Worm (Caenorhabditis elegans) whole organism, L4 larva: ENCODE measurements around the gene srbc-68.
"Not testable (repeated sequence)": the region's sequence is repeated elsewhere in the genome, so short reads cannot be mapped to it uniquely, and the experiment has no call there.

Experiments
- T20F7.1 ChIP-seq: fragments of 200-800 bp; sonication (Bioruptor generic); optimal IDR thresholded peaks from 2 replicates; lab custom pipeline; 2018; ENCODE audit warnings: mild to moderate bottlenecking, missing genetic modification characterization, missing compliant biosample characterization
- Y105C5A.15 ChIP-seq: fragments of 200-800 bp; sonication (Bioruptor generic); IDR thresholded peaks from 2 replicates; pipeline ENCODE4 v1.3.6; 2022; ENCODE audit warnings: missing genetic modification characterization, missing compliant biosample characterization
- ZK546.5 ChIP-seq, 2 experiments: sonication (generic microtip); optimal IDR thresholded peaks; 2 replicates each; lab custom pipeline; 2017; ENCODE audit warnings: missing biosample characterization in 2 of 2, missing genetic modification characterization in 2 of 2
- aha-1 ChIP-seq: fragments of 150-350 bp; peaks from one replicate; lab custom pipeline; 2014; ENCODE audit warnings: missing biosample characterization, missing genetic modification characterization
- aly-2 ChIP-seq: sonication (generic microtip); optimal IDR thresholded peaks from 2 replicates; lab custom pipeline; 2018; ENCODE audit warnings: missing biosample characterization, missing genetic modification characterization
- ceh-28 ChIP-seq: fragments of 150-350 bp; optimal IDR thresholded peaks from 2 replicates; lab custom pipeline; 2014; ENCODE audit warnings: missing biosample characterization, missing genetic modification reagents, missing genetic modification characterization
- ceh-44 ChIP-seq: fragments of 200-800 bp; sonication (Bioruptor generic); IDR thresholded peaks from 2 replicates; pipeline ENCODE4 v1.3.6; 2022; ENCODE audit warnings: missing genetic modification reagents, missing genetic modification characterization, missing compliant biosample characterization
- ceh-62 ChIP-seq: sonication (generic microtip); optimal IDR thresholded peaks from 2 replicates; lab custom pipeline; 2017; ENCODE audit warnings: missing biosample characterization, missing genetic modification characterization
- ctbp-1 ChIP-seq: fragments of 200-800 bp; sonication (Bioruptor generic); IDR thresholded peaks from 2 replicates; pipeline ENCODE4 v1.3.6; 2022; ENCODE audit warnings: missing genetic modification reagents, missing genetic modification characterization, missing compliant biosample characterization
- daf-16 ChIP-seq, 3 experiments: sonication (generic microtip); optimal IDR thresholded peaks; 2 replicates each; lab custom pipeline; 2016 to 2017; ENCODE audit warnings: missing genetic modification characterization in 3 of 3, missing genetic modification reagents in 3 of 3, mild to moderate bottlenecking in 2 of 3, missing compliant biosample characterization in 2 of 3, missing biosample characterization in 1 of 3, moderate library complexity in 1 of 3
- daf-8 ChIP-seq: fragments of 200-800 bp; sonication (Bioruptor generic); IDR thresholded peaks from 2 replicates; pipeline ENCODE4 v1.3.6; 2022; ENCODE audit warnings: missing genetic modification characterization, missing compliant biosample characterization
- dmd-6 ChIP-seq: fragments of 200-800 bp; sonication (Bioruptor generic); IDR thresholded peaks from 2 replicates; pipeline ENCODE4 v1.3.6; 2022; ENCODE audit warnings: missing genetic modification reagents, missing genetic modification characterization, missing compliant biosample characterization
- dmd-8 ChIP-seq: fragments of 200-800 bp; sonication (Bioruptor generic); IDR thresholded peaks from 2 replicates; pipeline ENCODE4 v1.3.6; 2022; ENCODE audit warnings: missing genetic modification characterization, missing compliant biosample characterization
- dpl-1 ChIP-seq: fragments of 150-350 bp; optimal IDR thresholded peaks from 2 replicates; lab custom pipeline; 2014; ENCODE audit warnings: missing biosample characterization, missing genetic modification reagents, missing genetic modification characterization
- dve-1 ChIP-seq: sonication (generic microtip); optimal IDR thresholded peaks from 2 replicates; lab custom pipeline; 2017; ENCODE audit warnings: antibody characterized with exemption, mild to moderate bottlenecking, missing genetic modification characterization, missing compliant biosample characterization; ENCODE audit not compliant: insufficient read depth
- egl-27 ChIP-seq: sonication (generic microtip); optimal IDR thresholded peaks from 3 replicates; lab custom pipeline; 2017; ENCODE audit warnings: missing biosample characterization, missing genetic modification reagents, missing genetic modification characterization
- hif-1 ChIP-seq, 2 experiments: sonication (generic microtip); optimal IDR thresholded peaks; 2 replicates each; lab custom pipeline; 2016 to 2017; ENCODE audit warnings: missing compliant biosample characterization in 2 of 2, missing genetic modification characterization in 2 of 2, missing genetic modification reagents in 2 of 2, missing genotype in 2 of 2, mild to moderate bottlenecking in 1 of 2
- hlh-11 ChIP-seq: fragments of 200-800 bp; sonication (Bioruptor generic); optimal IDR thresholded peaks from 2 replicates; lab custom pipeline; 2018; ENCODE audit warnings: mild to moderate bottlenecking, missing genetic modification characterization, missing compliant biosample characterization
- hlh-30 ChIP-seq: sonication (generic microtip); optimal IDR thresholded peaks from 2 replicates; lab custom pipeline; 2017; ENCODE audit warnings: antibody characterized with exemption, mild to moderate bottlenecking, missing genetic modification characterization, missing compliant biosample characterization; ENCODE audit not compliant: insufficient read depth
- jun-1 ChIP-seq: fragments of 150-350 bp; optimal IDR thresholded peaks from 2 replicates; lab custom pipeline; 2014; ENCODE audit warnings: missing biosample characterization, missing genetic modification reagents, missing genetic modification characterization
- lim-7 ChIP-seq: fragments of 200-800 bp; sonication (Bioruptor generic); IDR thresholded peaks from 2 replicates; pipeline ENCODE4 v1.3.6; 2022; ENCODE audit warnings: missing genetic modification characterization, missing compliant biosample characterization
- lin-1 ChIP-seq: fragments of 200-800 bp; sonication (Bioruptor generic); IDR thresholded peaks from 2 replicates; pipeline ENCODE4 v1.3.6; 2022; ENCODE audit warnings: missing genetic modification reagents, missing genetic modification characterization, missing compliant biosample characterization
- mdl-1 ChIP-seq, 2 experiments: fragments of 150-350 bp in 1 of 2; sonication (generic microtip) in 1 of 2; optimal IDR thresholded peaks; 2 replicates each; lab custom pipeline; 2014 to 2017; ENCODE audit warnings: missing biosample characterization in 2 of 2, missing genetic modification characterization in 2 of 2
- nhr-10 ChIP-seq: fragments of 150-350 bp; optimal IDR thresholded peaks from 2 replicates; lab custom pipeline; 2014; ENCODE audit warnings: missing biosample characterization, missing genetic modification characterization
- nhr-102 ChIP-seq: sonication (generic microtip); optimal IDR thresholded peaks from 2 replicates; lab custom pipeline; 2016; ENCODE audit warnings: mild to moderate bottlenecking, missing genetic modification characterization, moderate library complexity, missing compliant biosample characterization
- nhr-11 ChIP-seq: fragments of 150-350 bp; optimal IDR thresholded peaks from 2 replicates; lab custom pipeline; 2014; ENCODE audit warnings: missing biosample characterization, missing genetic modification characterization
- nhr-25 ChIP-seq: sonication (generic microtip); optimal IDR thresholded peaks from 2 replicates; lab custom pipeline; 2017; ENCODE audit warnings: missing genetic modification characterization, mild to moderate bottlenecking, missing compliant biosample characterization, antibody characterized with exemption, moderate library complexity, borderline replicate concordance; ENCODE audit not compliant: insufficient read depth
- nhr-28 ChIP-seq: fragments of 150-350 bp; optimal IDR thresholded peaks from 2 replicates; lab custom pipeline; 2014; ENCODE audit warnings: missing biosample characterization, missing genetic modification characterization
- nhr-41 ChIP-seq: fragments of 200-800 bp; sonication (Bioruptor generic); IDR thresholded peaks from 2 replicates; pipeline ENCODE4 v1.3.6; 2022; ENCODE audit warnings: missing genetic modification reagents, missing genetic modification characterization, missing compliant biosample characterization
- nhr-48 ChIP-seq: sonication (generic microtip); optimal IDR thresholded peaks from 2 replicates; lab custom pipeline; 2016; ENCODE audit warnings: mild to moderate bottlenecking, missing genetic modification characterization, missing compliant biosample characterization
- nhr-77 ChIP-seq: fragments of 150-350 bp; optimal IDR thresholded peaks from 2 replicates; lab custom pipeline; 2014; ENCODE audit warnings: missing biosample characterization, missing genetic modification characterization
- php-3 ChIP-seq: fragments of 200-800 bp; sonication (Bioruptor generic); IDR thresholded peaks from 2 replicates; pipeline ENCODE4 v1.3.6; 2022; ENCODE audit warnings: missing genetic modification reagents, missing genetic modification characterization, missing compliant biosample characterization
- pqm-1 ChIP-seq: sonication (generic microtip); optimal IDR thresholded peaks from 2 replicates; lab custom pipeline; 2017; ENCODE audit warnings: missing biosample characterization, missing genetic modification characterization
- saeg-2 ChIP-seq: fragments of 200-800 bp; sonication (Bioruptor generic); IDR thresholded peaks from 2 replicates; pipeline ENCODE4 v1.3.6; 2022; ENCODE audit warnings: missing genetic modification reagents, missing genetic modification characterization, missing compliant biosample characterization
- snpc-1.2 ChIP-seq: fragments of 200-800 bp; sonication (Bioruptor generic); IDR thresholded peaks from 2 replicates; pipeline ENCODE4 v1.3.6; 2022; ENCODE audit warnings: missing genetic modification reagents, missing genetic modification characterization, missing compliant biosample characterization
- snpc-4 ChIP-seq: fragments of 150-350 bp; optimal IDR thresholded peaks from 2 replicates; lab custom pipeline; 2014; ENCODE audit warnings: missing biosample characterization, missing genetic modification characterization
- tra-1 ChIP-seq: fragments of 200-800 bp; sonication (Bioruptor generic); IDR thresholded peaks from 2 replicates; pipeline ENCODE4 v1.3.6; 2022; ENCODE audit warnings: missing genetic modification reagents, missing genetic modification characterization, missing compliant biosample characterization
- unc-62 ChIP-seq, 3 experiments: fragments of 150-350 bp in 1 of 3; sonication (generic microtip); optimal IDR thresholded peaks in 2 of 3; peaks in 1 of 3; 1 replicate in 1 of 3; 2 replicates in 2 of 3; lab custom pipeline; 2014 to 2017; ENCODE audit warnings: missing biosample characterization in 3 of 3, missing genetic modification characterization in 3 of 3, missing genetic modification reagents in 3 of 3, missing genotype in 1 of 3
- zfp-2 ChIP-seq: sonication (generic microtip); optimal IDR thresholded peaks from 2 replicates; lab custom pipeline; 2016; ENCODE audit warnings: mild to moderate bottlenecking, missing genetic modification characterization, missing compliant biosample characterization
- zip-2 ChIP-seq: fragments of 150-350 bp; optimal IDR thresholded peaks from 2 replicates; lab custom pipeline; 2014; ENCODE audit warnings: missing biosample characterization, missing genetic modification characterization

srbc-68 gene

ce11 chrV:3517889-3518288 lies 28.5 kb downstream of the srbc-68 start, which contains the start of gene str-227:
TSS of gene str-227 (plus strand) at chrV:3518189.
- TF ChIP-seq unc-62 (GFP tag; optimal IDR thresholded peaks at IDR 0.05 in 1 of 2; lab: Kevin White, UChicago) = peak in 1 of 2 experiments; percentile 2
- TF ChIP-seq unc-62 (tag; optimal IDR thresholded peaks at IDR 0.05; lab: Kevin White, UChicago) = no peak
- no peak for TF ChIP-seq aha-1 (tag; lab: Kevin White, UChicago)

ce11 chrV:3512381-3512780 lies 34.0 kb downstream of the srbc-68 start, which contains the start of gene str-226:
TSS of gene str-226 (plus strand) at chrV:3512681.
- TF ChIP-seq snpc-4 (tag; lab: Kevin White, UChicago) = no peak

- peak; percentile 42 for TF ChIP-seq aha-1 (tag; lab: Kevin White, UChicago)
- no peak for TF ChIP-seq nhr-11 (tag; lab: Kevin White, UChicago)
These were observed 36.5 kb downstream of the srbc-68 start, which contains the start of gene str-228 for ce11 chrV:3509878-3510277. TSS of gene str-228 (plus strand) at chrV:3510178.

ce11 chrV:3507691-3508090 lies 38.7 kb downstream of the srbc-68 start, which contains the start of gene str-225:
TSS of gene str-225 (plus strand) at chrV:3507822.
- no peak for TF ChIP-seq nhr-102
- no peak for TF ChIP-seq nhr-10
- TF ChIP-seq Y105C5A.15 (GFP tag; lab: Robert Waterston, UW) = no peak
- no peak for TF ChIP-seq ctbp-1 (GFP tag; lab: Robert Waterston, UW)
- TF ChIP-seq snpc-1.2 = no peak
- TF ChIP-seq egl-27 (tag; lab: Kevin White, UChicago) = no peak
- TF ChIP-seq unc-62 (GFP tag; optimal IDR thresholded peaks at IDR 0.05 in 1 of 2; lab: Kevin White, UChicago) = peak in 1 of 2 experiments; percentile 93
- TF ChIP-seq unc-62 (tag; optimal IDR thresholded peaks at IDR 0.05; lab: Kevin White, UChicago) = no peak
- TF ChIP-seq zip-2 (tag; lab: Kevin White, UChicago) = no peak
- TF ChIP-seq zfp-2 = no peak

- TF ChIP-seq dmd-8 (GFP tag; lab: Robert Waterston, UW); hif-1 (tag; optimal IDR thresholded peaks at IDR 0.05; lab: Kevin White, UChicago); aly-2 (tag; lab: Kevin White, UChicago): not testable (repeated sequence)
- TF ChIP-seq, all 104 proteins: peak for 0; not testable (repeated sequence) for 104
These were observed 40.2 kb downstream of the srbc-68 start, which contains the start of gene ugt-64 for ce11 chrV:3506252-3506651. TSS of gene ugt-64 (minus strand) at chrV:3506352.

ce11 chrV:3505745-3506144 lies 40.7 kb downstream of the srbc-68 start:
- TF ChIP-seq saeg-2 (GFP tag; lab: Robert Waterston, UW) (no peak), lin-1 (GFP tag; lab: Robert Waterston, UW) (peak; percentile 55; the same call in 1 of the 2 replicates), pqm-1 (tag; lab: Kevin White, UChicago) (peak; percentile 78), ceh-44 (GFP tag; lab: Robert Waterston, UW) (no peak), nhr-48 (peak; percentile 63), php-3 (GFP tag; lab: Robert Waterston, UW) (peak; percentile 79; the same call in 1 of the 2 replicates), hlh-30 (tag; lab: Kevin White, UChicago) (peak; percentile 69), T20F7.1 (GFP tag; lab: Kevin White, UChicago) (peak; percentile 72), lim-7 (GFP tag; lab: Robert Waterston, UW) (no peak), dve-1 (tag; lab: Kevin White, UChicago) (peak; percentile 89), mdl-1 (tag; optimal IDR thresholded peaks at IDR 0.05; lab: Kevin White, UChicago) (peak in 1 of 2 experiments; percentile 44), tra-1 (GFP tag; lab: Robert Waterston, UW) (peak; percentile 60; the same call in 1 of the 2 replicates), daf-16 (GFP tag; optimal IDR thresholded peaks at IDR 0.05; lab: Kevin White, UChicago) (peak in 1 of 2 experiments; percentile 47), daf-16 (tag; optimal IDR thresholded peaks at IDR 0.05; lab: Kevin White, UChicago) (peak; percentile 82), ceh-62 (tag; lab: Kevin White, UChicago) (no peak), hlh-11 (peak; percentile 77), nhr-77 (tag; lab: Kevin White, UChicago) (peak; percentile 78), nhr-41 (GFP tag; lab: Robert Waterston, UW) (0 out of 2 replicates have a peak, but pooled peaks have one; percentile 22), ZK546.5 (tag; optimal IDR thresholded peaks at IDR 0.05; lab: Kevin White, UChicago) (no peak), jun-1 (tag; lab: Kevin White, UChicago) (no peak), dpl-1 (GFP tag; lab: Kevin White, UChicago) (no peak), daf-8 (GFP tag; lab: Robert Waterston, UW) (no peak), ceh-28 (no peak), nhr-25 (tag; lab: Kevin White, UChicago) (no peak), nhr-28 (tag; lab: Kevin White, UChicago) (peak; percentile 100), dmd-6 (GFP tag; lab: Robert Waterston, UW) (peak; percentile 98), dmd-8 (GFP tag; lab: Robert Waterston, UW) (no peak)
